Worm (Caenorhabditis elegans) whole organism, L4 larva: ENCODE results near the gene Y43F8B.22.
"Not testable (repeated sequence)": the region's sequence is repeated elsewhere in the genome, so short reads cannot be mapped to it uniquely, and the experiment has no call there.

Experiments
- Y48G9A.11 ChIP-seq: fragments of 200-800 bp; sonication (Bioruptor generic); IDR thresholded peaks from 2 replicates; pipeline ENCODE4 v1.3.6; 2022; ENCODE audit warnings: missing genetic modification reagents, missing genetic modification characterization, missing compliant biosample characterization
- ZK337.2 ChIP-seq: fragments of 200-800 bp; sonication (Bioruptor generic); IDR thresholded peaks from 2 replicates; pipeline ENCODE4 v1.3.6; 2022; ENCODE audit warnings: missing genetic modification reagents, missing genetic modification characterization, missing compliant biosample characterization
- ZK546.5 ChIP-seq, 2 experiments: sonication (generic microtip); optimal IDR thresholded peaks; 2 replicates each; lab custom pipeline; 2017; ENCODE audit warnings: missing biosample characterization in 2 of 2, missing genetic modification characterization in 2 of 2
- ceh-28 ChIP-seq: fragments of 150-350 bp; optimal IDR thresholded peaks from 2 replicates; lab custom pipeline; 2014; ENCODE audit warnings: missing biosample characterization, missing genetic modification reagents, missing genetic modification characterization
- ceh-32 ChIP-seq: sonication (generic microtip); optimal IDR thresholded peaks from 2 replicates; lab custom pipeline; 2016; ENCODE audit warnings: mild to moderate bottlenecking, missing genetic modification characterization, missing compliant biosample characterization; ENCODE audit not compliant: poor library complexity
- ceh-62 ChIP-seq: sonication (generic microtip); optimal IDR thresholded peaks from 2 replicates; lab custom pipeline; 2017; ENCODE audit warnings: missing biosample characterization, missing genetic modification characterization
- ces-1 ChIP-seq: fragments of 150-350 bp; sonication (generic microtip); optimal IDR thresholded peaks from 4 replicates; lab custom pipeline; 2014; ENCODE audit warnings: missing biosample characterization, missing genetic modification reagents, missing genetic modification characterization
- ctbp-1 ChIP-seq: fragments of 200-800 bp; sonication (Bioruptor generic); IDR thresholded peaks from 2 replicates; pipeline ENCODE4 v1.3.6; 2022; ENCODE audit warnings: missing genetic modification reagents, missing genetic modification characterization, missing compliant biosample characterization
- daf-16 ChIP-seq, 3 experiments: sonication (generic microtip); optimal IDR thresholded peaks; 2 replicates each; lab custom pipeline; 2016 to 2017; ENCODE audit warnings: missing genetic modification characterization in 3 of 3, missing genetic modification reagents in 3 of 3, mild to moderate bottlenecking in 2 of 3, missing compliant biosample characterization in 2 of 3, missing biosample characterization in 1 of 3, moderate library complexity in 1 of 3
- daf-19 ChIP-seq: fragments of 200-800 bp; sonication (Bioruptor generic); conservative IDR thresholded peaks from 2 replicates; pipeline ENCODE4 v1.3.6; 2022; ENCODE audit warnings: missing genetic modification characterization, missing compliant biosample characterization
- duxl-1 ChIP-seq: sonication (generic microtip); optimal IDR thresholded peaks from 2 replicates; lab custom pipeline; 2016; ENCODE audit warnings: mild to moderate bottlenecking, missing genetic modification characterization, moderate library complexity, missing compliant biosample characterization; ENCODE audit not compliant: poor library complexity
- egl-27 ChIP-seq: sonication (generic microtip); optimal IDR thresholded peaks from 3 replicates; lab custom pipeline; 2017; ENCODE audit warnings: missing biosample characterization, missing genetic modification reagents, missing genetic modification characterization
- egl-43 ChIP-seq: fragments of 200-800 bp; sonication (Bioruptor generic); IDR thresholded peaks from 2 replicates; pipeline ENCODE4 v1.3.6; 2022; ENCODE audit warnings: missing genetic modification reagents, missing genetic modification characterization, missing compliant biosample characterization
- fkh-10 ChIP-seq: fragments of 150-350 bp; optimal IDR thresholded peaks from 2 replicates; lab custom pipeline; 2014; ENCODE audit warnings: missing biosample characterization, missing genetic modification reagents, missing genetic modification characterization
- fos-1 ChIP-seq: fragments of 150-350 bp; optimal IDR thresholded peaks from 2 replicates; lab custom pipeline; 2014; ENCODE audit warnings: missing biosample characterization, missing genetic modification characterization
- hif-1 ChIP-seq, 2 experiments: sonication (generic microtip); optimal IDR thresholded peaks; 2 replicates each; lab custom pipeline; 2016 to 2017; ENCODE audit warnings: missing compliant biosample characterization in 2 of 2, missing genetic modification characterization in 2 of 2, missing genetic modification reagents in 2 of 2, missing genotype in 2 of 2, mild to moderate bottlenecking in 1 of 2
- hlh-11 ChIP-seq: fragments of 200-800 bp; sonication (Bioruptor generic); optimal IDR thresholded peaks from 2 replicates; lab custom pipeline; 2018; ENCODE audit warnings: mild to moderate bottlenecking, missing genetic modification characterization, missing compliant biosample characterization
- jun-1 ChIP-seq: fragments of 150-350 bp; optimal IDR thresholded peaks from 2 replicates; lab custom pipeline; 2014; ENCODE audit warnings: missing biosample characterization, missing genetic modification reagents, missing genetic modification characterization
- lin-13 ChIP-seq: fragments of 150-350 bp; optimal IDR thresholded peaks from 2 replicates; lab custom pipeline; 2014; ENCODE audit warnings: missing biosample characterization, missing genetic modification reagents, missing genetic modification characterization
- lin-15B ChIP-seq: fragments of 150-350 bp; sonication (generic microtip); optimal IDR thresholded peaks from 3 replicates; lab custom pipeline; 2014; ENCODE audit warnings: missing biosample characterization, missing genetic modification characterization
- madf-9 ChIP-seq: fragments of 200-800 bp; sonication (Bioruptor generic); conservative IDR thresholded peaks from 2 replicates; pipeline ENCODE4 v1.3.6; 2022; ENCODE audit warnings: missing genetic modification reagents, missing genetic modification characterization, missing compliant biosample characterization
- mdl-1 ChIP-seq, 2 experiments: fragments of 150-350 bp in 1 of 2; sonication (generic microtip) in 1 of 2; optimal IDR thresholded peaks; 2 replicates each; lab custom pipeline; 2014 to 2017; ENCODE audit warnings: missing biosample characterization in 2 of 2, missing genetic modification characterization in 2 of 2
- mep-1 ChIP-seq: fragments of 150-350 bp; sonication (generic microtip); optimal IDR thresholded peaks from 3 replicates; lab custom pipeline; 2014; ENCODE audit warnings: missing biosample characterization, missing genetic modification characterization
- mxl-2 ChIP-seq: fragments of 200-800 bp; sonication (Bioruptor generic); conservative IDR thresholded peaks from 2 replicates; pipeline ENCODE4 v1.3.6; 2022; ENCODE audit warnings: missing genetic modification reagents, missing genetic modification characterization, missing compliant biosample characterization
- nhr-237 ChIP-seq: sonication (generic microtip); optimal IDR thresholded peaks from 2 replicates; lab custom pipeline; 2017; ENCODE audit warnings: missing biosample characterization, missing genetic modification characterization
- nhr-25 ChIP-seq: sonication (generic microtip); optimal IDR thresholded peaks from 2 replicates; lab custom pipeline; 2017; ENCODE audit warnings: missing genetic modification characterization, mild to moderate bottlenecking, missing compliant biosample characterization, antibody characterized with exemption, moderate library complexity, borderline replicate concordance; ENCODE audit not compliant: insufficient read depth
- nhr-41 ChIP-seq: fragments of 200-800 bp; sonication (Bioruptor generic); IDR thresholded peaks from 2 replicates; pipeline ENCODE4 v1.3.6; 2022; ENCODE audit warnings: missing genetic modification reagents, missing genetic modification characterization, missing compliant biosample characterization
- nhr-42 ChIP-seq: fragments of 200-800 bp; sonication (Bioruptor generic); IDR thresholded peaks from 2 replicates; pipeline ENCODE4 v1.3.6; 2022; ENCODE audit warnings: missing genetic modification characterization, missing compliant biosample characterization
- nhr-48 ChIP-seq: sonication (generic microtip); optimal IDR thresholded peaks from 2 replicates; lab custom pipeline; 2016; ENCODE audit warnings: mild to moderate bottlenecking, missing genetic modification characterization, missing compliant biosample characterization
- nhr-76 ChIP-seq: fragments of 150-350 bp; optimal IDR thresholded peaks from 2 replicates; lab custom pipeline; 2014; ENCODE audit warnings: missing biosample characterization, missing genetic modification characterization
- nhr-77 ChIP-seq: fragments of 150-350 bp; optimal IDR thresholded peaks from 2 replicates; lab custom pipeline; 2014; ENCODE audit warnings: missing biosample characterization, missing genetic modification characterization
- php-3 ChIP-seq: fragments of 200-800 bp; sonication (Bioruptor generic); IDR thresholded peaks from 2 replicates; pipeline ENCODE4 v1.3.6; 2022; ENCODE audit warnings: missing genetic modification reagents, missing genetic modification characterization, missing compliant biosample characterization
- sdz-12 ChIP-seq: fragments of 200-800 bp; sonication (Bioruptor generic); optimal IDR thresholded peaks from 2 replicates; lab custom pipeline; 2018; ENCODE audit warnings: mild to moderate bottlenecking, missing genetic modification characterization, missing compliant biosample characterization
- set-16 ChIP-seq: fragments of 200-800 bp; sonication (Bioruptor generic); IDR thresholded peaks from 2 replicates; pipeline ENCODE4 v1.3.6; 2022; ENCODE audit warnings: missing genetic modification reagents, missing genetic modification characterization, missing compliant biosample characterization
- tra-1 ChIP-seq: fragments of 200-800 bp; sonication (Bioruptor generic); IDR thresholded peaks from 2 replicates; pipeline ENCODE4 v1.3.6; 2022; ENCODE audit warnings: missing genetic modification reagents, missing genetic modification characterization, missing compliant biosample characterization
- unc-62 ChIP-seq, 3 experiments: fragments of 150-350 bp in 1 of 3; sonication (generic microtip); optimal IDR thresholded peaks in 2 of 3; peaks in 1 of 3; 1 replicate in 1 of 3; 2 replicates in 2 of 3; lab custom pipeline; 2014 to 2017; ENCODE audit warnings: missing biosample characterization in 3 of 3, missing genetic modification characterization in 3 of 3, missing genetic modification reagents in 3 of 3, missing genotype in 1 of 3
- zip-2 ChIP-seq: fragments of 150-350 bp; optimal IDR thresholded peaks from 2 replicates; lab custom pipeline; 2014; ENCODE audit warnings: missing biosample characterization, missing genetic modification characterization
- ztf-7 ChIP-seq: fragments of 150-350 bp; optimal IDR thresholded peaks from 2 replicates; lab custom pipeline; 2014; ENCODE audit warnings: missing biosample characterization, missing genetic modification characterization

Y43F8B.22 gene

DNA sequence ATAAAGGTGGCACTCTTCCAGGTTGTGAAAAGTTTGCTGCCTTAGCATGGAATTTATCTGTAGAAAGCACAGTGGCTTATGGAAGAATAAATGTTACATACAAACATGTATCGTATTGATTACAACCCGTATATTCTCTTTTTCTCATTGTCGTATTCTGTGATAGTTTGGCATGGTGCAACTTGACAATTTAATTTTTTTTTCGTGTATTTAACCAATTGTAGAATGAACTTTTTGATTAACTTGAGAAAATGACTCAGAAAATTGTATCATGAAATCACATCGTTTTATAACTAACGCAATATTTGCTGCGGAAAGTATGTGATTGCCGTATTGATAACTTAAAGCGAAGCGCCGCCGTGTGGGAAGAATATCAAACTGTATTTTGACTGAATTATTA lies 25.5 kb upstream of the Y43F8B.22 start, which contains the start of gene Y43F8B.24:
Y43F8B.24 (plus strand) TSS at position 301 of the 400 bp plus-strand sequence.
- TF ChIP-seq lin-13 (no peak), sdz-12 (GFP tag; lab: Kevin White, UChicago) (no peak), ctbp-1 (GFP tag; lab: Robert Waterston, UW) (no peak), Y48G9A.11 (GFP tag; lab: Robert Waterston, UW) (no peak), ceh-32 (tag; lab: Kevin White, UChicago) (no peak), lin-15B (tag; lab: Kevin White, UChicago) (no peak), daf-16 (GFP tag; optimal IDR thresholded peaks at IDR 0.05; lab: Kevin White, UChicago) (no peak), daf-16 (tag; optimal IDR thresholded peaks at IDR 0.05; lab: Kevin White, UChicago) (peak; percentile 17), hlh-11 (tag; lab: Kevin White, UChicago) (no peak), nhr-41 (GFP tag; lab: Robert Waterston, UW) (no peak), set-16 (no peak), nhr-77 (tag; lab: Kevin White, UChicago) (no peak), unc-62 (GFP tag; optimal IDR thresholded peaks at IDR 0.05 in 1 of 2; lab: Kevin White, UChicago) (peak in 1 of 2 experiments; percentile 7), unc-62 (tag; optimal IDR thresholded peaks at IDR 0.05; lab: Kevin White, UChicago) (no peak)

- peak; percentile 26; the same call in 1 of the 2 replicates for TF ChIP-seq tra-1 (GFP tag; lab: Robert Waterston, UW)
- TF ChIP-seq php-3 (GFP tag; lab: Robert Waterston, UW) = peak; percentile 98
- not testable (repeated sequence) for TF ChIP-seq daf-16 (GFP tag; optimal IDR thresholded peaks at IDR 0.05; lab: Kevin White, UChicago)
- peak; percentile 31 for TF ChIP-seq daf-16 (tag; optimal IDR thresholded peaks at IDR 0.05; lab: Kevin White, UChicago)
Measured at ce11 chrV:19459501-19459900, 23.1 kb upstream of the Y43F8B.22 start.

DNA sequence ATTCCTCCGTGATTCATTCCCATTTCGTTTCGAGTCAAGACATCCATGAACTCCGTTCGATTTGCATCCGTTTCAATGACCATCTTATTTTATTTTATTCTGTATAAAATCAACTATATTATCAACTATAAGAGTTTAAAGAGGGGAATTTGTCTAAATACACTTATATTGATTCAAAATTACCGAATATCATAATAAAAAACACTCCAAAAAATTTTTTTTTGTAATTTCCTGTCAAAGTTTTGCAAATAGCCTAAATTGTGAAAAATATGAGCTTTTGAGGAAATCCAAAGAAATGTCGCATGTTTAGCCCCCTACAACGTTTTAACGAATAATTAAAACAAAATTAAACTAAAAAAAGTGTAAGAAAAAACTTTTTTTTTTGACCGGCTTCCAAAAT lies 20.6 kb upstream of the Y43F8B.22 start, which contains the start of gene Y43F8B.15:
Y43F8B.15 (minus strand) TSS at position 101 of the 400 bp plus-strand sequence.
- TF ChIP-seq ceh-62 (no peak), nhr-42 (GFP tag; lab: Robert Waterston, UW) (no peak), lin-13 (no peak), mep-1 (no peak), zip-2 (tag; lab: Kevin White, UChicago) (no peak), hif-1 (tag; optimal IDR thresholded peaks at IDR 0.05; lab: Kevin White, UChicago) (no peak), ztf-7 (tag; lab: Kevin White, UChicago) (no peak), nhr-25 (tag; lab: Kevin White, UChicago) (no peak), fos-1 (tag; lab: Kevin White, UChicago) (no peak), egl-43 (no peak), jun-1 (tag; lab: Kevin White, UChicago) (no peak), mxl-2 (GFP tag; lab: Robert Waterston, UW) (no peak), nhr-237 (tag; lab: Kevin White, UChicago) (no peak), mdl-1 (tag; optimal IDR thresholded peaks at IDR 0.05; lab: Kevin White, UChicago) (no peak), ces-1 (GFP tag; lab: Kevin White, UChicago) (no peak), ZK546.5 (tag; optimal IDR thresholded peaks at IDR 0.05; lab: Kevin White, UChicago) (no peak), fkh-10 (GFP tag; lab: Kevin White, UChicago) (no peak), php-3 (GFP tag; lab: Robert Waterston, UW) (no peak), ZK337.2 (GFP tag; lab: Robert Waterston, UW) (no peak)

DNA sequence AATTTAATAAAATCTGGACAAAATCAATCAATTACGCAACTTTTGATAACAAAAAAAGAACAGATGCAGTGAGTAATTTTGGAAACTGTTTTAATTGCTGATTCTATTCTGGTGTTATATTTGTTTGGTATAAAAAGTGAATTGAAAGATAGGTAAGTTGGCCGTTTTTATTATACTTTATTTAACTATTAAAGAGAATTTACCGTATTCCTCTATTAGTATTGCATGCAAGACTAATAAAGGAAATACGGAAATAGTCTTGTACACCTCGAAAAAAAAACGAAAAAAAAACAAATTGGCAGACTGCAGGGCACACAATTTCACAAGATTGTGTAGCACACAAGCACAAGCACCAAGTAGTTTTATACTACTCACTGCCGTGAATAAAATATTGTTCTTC lies 20.0 kb upstream of the Y43F8B.22 start, which contains the start of gene Y43F8B.25:
Y43F8B.25 (plus strand) TSS at position 301 of the 400 bp plus-strand sequence.
- TF ChIP-seq ceh-28 (tag; lab: Kevin White, UChicago) (no peak), mep-1 (no peak), nhr-48 (tag; lab: Kevin White, UChicago) (no peak), egl-27 (tag; lab: Kevin White, UChicago) (no peak), nhr-76 (tag; lab: Kevin White, UChicago) (no peak), madf-9 (GFP tag; lab: Robert Waterston, UW) (no peak), daf-16 (GFP tag; optimal IDR thresholded peaks at IDR 0.05; lab: Kevin White, UChicago) (no peak), daf-16 (tag; optimal IDR thresholded peaks at IDR 0.05; lab: Kevin White, UChicago) (peak; percentile 2), duxl-1 (tag; lab: Kevin White, UChicago) (no peak), daf-19 (GFP tag; lab: Robert Waterston, UW) (no peak)
